Worm (Caenorhabditis elegans): ENCODE data around the gene cest-31.

DNA sequence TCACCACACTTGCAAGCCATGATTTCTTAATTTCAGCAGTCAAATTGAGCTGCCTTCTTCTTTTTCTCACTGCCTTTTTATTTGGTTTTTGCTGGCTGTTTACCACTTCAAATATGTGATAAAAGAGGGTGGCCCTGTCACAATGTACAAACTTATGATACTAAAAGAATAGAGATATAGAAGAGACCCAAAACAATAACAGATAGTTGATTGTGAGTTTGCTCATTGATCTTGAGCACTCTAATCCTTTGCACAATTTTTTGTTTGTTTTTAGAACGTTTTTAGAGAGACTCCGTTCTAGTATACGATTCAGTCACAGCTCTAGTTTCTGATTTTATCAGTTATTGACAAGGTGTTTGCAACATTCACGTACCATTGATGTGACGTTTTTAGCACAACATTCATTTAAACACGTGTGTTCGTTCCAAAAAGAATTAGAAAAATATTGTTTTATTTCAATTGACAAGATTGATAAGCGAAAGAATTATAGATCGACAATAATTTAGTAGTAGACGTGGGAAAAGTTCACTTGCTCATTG lies 17.8 kb downstream of the cest-31 start, which contains the start of gene mtl-1:
- TF ChIP-seq T22C8.4 (GFP tag; IDR thresholded peaks at IDR 0.05) (no peak), flt-1 (GFP tag; IDR thresholded peaks at IDR 0.05) (no peak), cog-1 (tag; optimal IDR thresholded peaks at IDR 0.05) (no peak), klf-2 (GFP tag; conservative IDR thresholded peaks at IDR 0.05) (no peak), ref-1 (GFP tag; conservative IDR thresholded peaks at IDR 0.05) (no peak), ztf-29 (GFP tag; IDR thresholded peaks at IDR 0.05) (no peak), tab-1 (GFP tag; IDR thresholded peaks at IDR 0.05) (no peak)

Measured in whole organism, midembryonic.